Worm (Caenorhabditis elegans) whole organism, L4 larva: ENCODE results near the gene Y73B6BL.27.
A peak's percentile ranks its signal among the peaks of the same experiment; 100 is the strongest.

Experiments used
- D1046.2 ChIP-seq: fragments of 200-800 bp; sonication (Bioruptor generic); IDR thresholded peaks from 2 replicates; pipeline ENCODE4 v1.3.6; 2022; ENCODE audit warnings: missing genetic modification characterization, missing compliant biosample characterization
- F26F4.8 ChIP-seq: fragments of 200-800 bp; sonication (Bioruptor generic); conservative IDR thresholded peaks from 2 replicates; pipeline ENCODE4 v1.3.6; 2022; ENCODE audit warnings: missing genetic modification characterization, missing compliant biosample characterization
- T26A8.4 ChIP-seq: fragments of 200-800 bp; sonication (Bioruptor generic); IDR thresholded peaks from 2 replicates; pipeline ENCODE4 v1.3.6; 2022; ENCODE audit warnings: missing genetic modification characterization, missing compliant biosample characterization
- Y5F2A.4 ChIP-seq: fragments of 200-800 bp; sonication (Bioruptor generic); optimal IDR thresholded peaks from 2 replicates; lab custom pipeline; 2018; ENCODE audit warnings: mild to moderate bottlenecking, missing genetic modification characterization, missing compliant biosample characterization
- Y75B8A.6 ChIP-seq: fragments of 200-800 bp; sonication (Bioruptor generic); IDR thresholded peaks from 2 replicates; pipeline ENCODE4 v1.3.6; 2022; ENCODE audit warnings: missing genetic modification reagents, missing genetic modification characterization, missing compliant biosample characterization
- ZK546.5 ChIP-seq, 2 experiments: sonication (generic microtip); optimal IDR thresholded peaks; 2 replicates each; lab custom pipeline; 2017; ENCODE audit warnings: missing biosample characterization in 2 of 2, missing genetic modification characterization in 2 of 2
- aly-2 ChIP-seq: sonication (generic microtip); optimal IDR thresholded peaks from 2 replicates; lab custom pipeline; 2018; ENCODE audit warnings: missing biosample characterization, missing genetic modification characterization
- ama-1 ChIP-seq: fragments of 150-350 bp; optimal IDR thresholded peaks from 2 replicates; lab custom pipeline; 2014; ENCODE audit warnings: inconsistent platforms, mixed read lengths
- arid-1 ChIP-seq: fragments of 200-800 bp; sonication (Bioruptor generic); conservative IDR thresholded peaks from 2 replicates; pipeline ENCODE4 v1.3.6; 2022; ENCODE audit warnings: missing genetic modification reagents, missing genetic modification characterization, missing compliant biosample characterization
- attf-4 ChIP-seq: sonication (generic microtip); optimal IDR thresholded peaks from 3 replicates; lab custom pipeline; 2017; ENCODE audit warnings: missing biosample characterization, missing genetic modification characterization
- ceh-20 ChIP-seq: fragments of 200-800 bp; sonication (Bioruptor generic); IDR thresholded peaks from 2 replicates; pipeline ENCODE4 v1.3.6; 2022; ENCODE audit warnings: missing genetic modification reagents, missing genetic modification characterization, missing compliant biosample characterization
- ceh-32 ChIP-seq: sonication (generic microtip); optimal IDR thresholded peaks from 2 replicates; lab custom pipeline; 2016; ENCODE audit warnings: mild to moderate bottlenecking, missing genetic modification characterization, missing compliant biosample characterization; ENCODE audit not compliant: poor library complexity
- ceh-44 ChIP-seq: fragments of 200-800 bp; sonication (Bioruptor generic); IDR thresholded peaks from 2 replicates; pipeline ENCODE4 v1.3.6; 2022; ENCODE audit warnings: missing genetic modification reagents, missing genetic modification characterization, missing compliant biosample characterization
- ceh-62 ChIP-seq: sonication (generic microtip); optimal IDR thresholded peaks from 2 replicates; lab custom pipeline; 2017; ENCODE audit warnings: missing biosample characterization, missing genetic modification characterization
- ces-1 ChIP-seq: fragments of 150-350 bp; sonication (generic microtip); optimal IDR thresholded peaks from 4 replicates; lab custom pipeline; 2014; ENCODE audit warnings: missing biosample characterization, missing genetic modification reagents, missing genetic modification characterization
- cey-2 ChIP-seq: sonication (generic microtip); optimal IDR thresholded peaks from 3 replicates; lab custom pipeline; 2017; ENCODE audit warnings: missing genetic modification characterization, mild to moderate bottlenecking, missing compliant biosample characterization, antibody characterized with exemption, borderline replicate concordance; ENCODE audit not compliant: insufficient read depth
- daf-12 ChIP-seq: fragments of 150-350 bp; optimal IDR thresholded peaks from 2 replicates; lab custom pipeline; 2014; ENCODE audit warnings: missing biosample characterization, missing genetic modification reagents, missing genetic modification characterization
- daf-19 ChIP-seq: fragments of 200-800 bp; sonication (Bioruptor generic); conservative IDR thresholded peaks from 2 replicates; pipeline ENCODE4 v1.3.6; 2022; ENCODE audit warnings: missing genetic modification characterization, missing compliant biosample characterization
- dmd-8 ChIP-seq: fragments of 200-800 bp; sonication (Bioruptor generic); IDR thresholded peaks from 2 replicates; pipeline ENCODE4 v1.3.6; 2022; ENCODE audit warnings: missing genetic modification characterization, missing compliant biosample characterization
- dmd-9 ChIP-seq: fragments of 200-800 bp; sonication (Bioruptor generic); IDR thresholded peaks from 2 replicates; pipeline ENCODE4 v1.3.6; 2022; ENCODE audit warnings: missing genetic modification reagents, missing genetic modification characterization, missing compliant biosample characterization
- duxl-1 ChIP-seq: sonication (generic microtip); optimal IDR thresholded peaks from 2 replicates; lab custom pipeline; 2016; ENCODE audit warnings: mild to moderate bottlenecking, missing genetic modification characterization, moderate library complexity, missing compliant biosample characterization; ENCODE audit not compliant: poor library complexity
- dve-1 ChIP-seq: sonication (generic microtip); optimal IDR thresholded peaks from 2 replicates; lab custom pipeline; 2017; ENCODE audit warnings: antibody characterized with exemption, mild to moderate bottlenecking, missing genetic modification characterization, missing compliant biosample characterization; ENCODE audit not compliant: insufficient read depth
- egl-43 ChIP-seq: fragments of 200-800 bp; sonication (Bioruptor generic); IDR thresholded peaks from 2 replicates; pipeline ENCODE4 v1.3.6; 2022; ENCODE audit warnings: missing genetic modification reagents, missing genetic modification characterization, missing compliant biosample characterization
- fkh-10 ChIP-seq: fragments of 150-350 bp; optimal IDR thresholded peaks from 2 replicates; lab custom pipeline; 2014; ENCODE audit warnings: missing biosample characterization, missing genetic modification reagents, missing genetic modification characterization
- fos-1 ChIP-seq: fragments of 150-350 bp; optimal IDR thresholded peaks from 2 replicates; lab custom pipeline; 2014; ENCODE audit warnings: missing biosample characterization, missing genetic modification characterization
- gei-8 ChIP-seq: fragments of 200-800 bp; sonication (Bioruptor generic); optimal IDR thresholded peaks from 2 replicates; lab custom pipeline; 2018; ENCODE audit warnings: mild to moderate bottlenecking, missing genetic modification characterization, missing compliant biosample characterization
- lin-13 ChIP-seq: fragments of 150-350 bp; optimal IDR thresholded peaks from 2 replicates; lab custom pipeline; 2014; ENCODE audit warnings: missing biosample characterization, missing genetic modification reagents, missing genetic modification characterization
- lin-15B ChIP-seq: fragments of 150-350 bp; sonication (generic microtip); optimal IDR thresholded peaks from 3 replicates; lab custom pipeline; 2014; ENCODE audit warnings: missing biosample characterization, missing genetic modification characterization
- mxl-2 ChIP-seq: fragments of 200-800 bp; sonication (Bioruptor generic); conservative IDR thresholded peaks from 2 replicates; pipeline ENCODE4 v1.3.6; 2022; ENCODE audit warnings: missing genetic modification reagents, missing genetic modification characterization, missing compliant biosample characterization
- mxl-3 ChIP-seq: fragments of 200-800 bp; sonication (Bioruptor generic); optimal IDR thresholded peaks from 2 replicates; lab custom pipeline; 2018; ENCODE audit warnings: mild to moderate bottlenecking, missing genetic modification characterization, missing compliant biosample characterization
- nhr-10 ChIP-seq: fragments of 150-350 bp; optimal IDR thresholded peaks from 2 replicates; lab custom pipeline; 2014; ENCODE audit warnings: missing biosample characterization, missing genetic modification characterization
- nhr-111 ChIP-seq: fragments of 200-800 bp; sonication (Bioruptor generic); optimal IDR thresholded peaks from 2 replicates; lab custom pipeline; 2018; ENCODE audit warnings: mild to moderate bottlenecking, missing genetic modification characterization, missing compliant biosample characterization
- nhr-237 ChIP-seq: sonication (generic microtip); optimal IDR thresholded peaks from 2 replicates; lab custom pipeline; 2017; ENCODE audit warnings: missing biosample characterization, missing genetic modification characterization
- nhr-28 ChIP-seq: fragments of 150-350 bp; optimal IDR thresholded peaks from 2 replicates; lab custom pipeline; 2014; ENCODE audit warnings: missing biosample characterization, missing genetic modification characterization
- nhr-42 ChIP-seq: fragments of 200-800 bp; sonication (Bioruptor generic); IDR thresholded peaks from 2 replicates; pipeline ENCODE4 v1.3.6; 2022; ENCODE audit warnings: missing genetic modification characterization, missing compliant biosample characterization
- nhr-6 ChIP-seq: fragments of 150-350 bp; optimal IDR thresholded peaks from 2 replicates; lab custom pipeline; 2014; ENCODE audit warnings: missing biosample characterization, missing genetic modification characterization
- nhr-76 ChIP-seq: fragments of 150-350 bp; optimal IDR thresholded peaks from 2 replicates; lab custom pipeline; 2014; ENCODE audit warnings: missing biosample characterization, missing genetic modification characterization
- nhr-77 ChIP-seq: fragments of 150-350 bp; optimal IDR thresholded peaks from 2 replicates; lab custom pipeline; 2014; ENCODE audit warnings: missing biosample characterization, missing genetic modification characterization
- pqm-1 ChIP-seq: sonication (generic microtip); optimal IDR thresholded peaks from 2 replicates; lab custom pipeline; 2017; ENCODE audit warnings: missing biosample characterization, missing genetic modification characterization
- rbr-2 ChIP-seq: sonication (generic microtip); optimal IDR thresholded peaks from 2 replicates; lab custom pipeline; 2016; ENCODE audit warnings: missing genotype, missing genetic modification characterization, missing compliant biosample characterization
- saeg-2 ChIP-seq: fragments of 200-800 bp; sonication (Bioruptor generic); IDR thresholded peaks from 2 replicates; pipeline ENCODE4 v1.3.6; 2022; ENCODE audit warnings: missing genetic modification reagents, missing genetic modification characterization, missing compliant biosample characterization
- sdz-12 ChIP-seq: fragments of 200-800 bp; sonication (Bioruptor generic); optimal IDR thresholded peaks from 2 replicates; lab custom pipeline; 2018; ENCODE audit warnings: mild to moderate bottlenecking, missing genetic modification characterization, missing compliant biosample characterization
- set-16 ChIP-seq: fragments of 200-800 bp; sonication (Bioruptor generic); IDR thresholded peaks from 2 replicates; pipeline ENCODE4 v1.3.6; 2022; ENCODE audit warnings: missing genetic modification reagents, missing genetic modification characterization, missing compliant biosample characterization
- skn-1 ChIP-seq: fragments of 150-350 bp; optimal IDR thresholded peaks from 2 replicates; lab custom pipeline; 2014; ENCODE audit warnings: missing biosample characterization, missing genetic modification characterization
- snpc-1.2 ChIP-seq: fragments of 200-800 bp; sonication (Bioruptor generic); IDR thresholded peaks from 2 replicates; pipeline ENCODE4 v1.3.6; 2022; ENCODE audit warnings: missing genetic modification reagents, missing genetic modification characterization, missing compliant biosample characterization
- spr-1 ChIP-seq: sonication (generic microtip); optimal IDR thresholded peaks from 2 replicates; lab custom pipeline; 2016; ENCODE audit warnings: mild to moderate bottlenecking, missing genetic modification characterization, missing compliant biosample characterization
- spr-3 ChIP-seq: fragments of 200-800 bp; sonication (Bioruptor generic); optimal IDR thresholded peaks from 2 replicates; lab custom pipeline; 2018; ENCODE audit warnings: mild to moderate bottlenecking, missing genetic modification characterization, missing compliant biosample characterization
- unc-39 ChIP-seq: sonication (generic microtip); optimal IDR thresholded peaks from 2 replicates; lab custom pipeline; 2017; ENCODE audit warnings: missing biosample characterization, missing genetic modification characterization
- zag-1 ChIP-seq: fragments of 150-350 bp; optimal IDR thresholded peaks from 2 replicates; lab custom pipeline; 2014; ENCODE audit warnings: missing biosample characterization, missing genetic modification characterization
- zfp-2 ChIP-seq: sonication (generic microtip); optimal IDR thresholded peaks from 2 replicates; lab custom pipeline; 2016; ENCODE audit warnings: mild to moderate bottlenecking, missing genetic modification characterization, missing compliant biosample characterization
- zfp-3 ChIP-seq: fragments of 200-800 bp; sonication (Bioruptor generic); conservative IDR thresholded peaks from 2 replicates; pipeline ENCODE4 v1.3.6; 2022; ENCODE audit warnings: missing genetic modification reagents, missing genetic modification characterization, missing compliant biosample characterization
- zip-2 ChIP-seq: fragments of 150-350 bp; optimal IDR thresholded peaks from 2 replicates; lab custom pipeline; 2014; ENCODE audit warnings: missing biosample characterization, missing genetic modification characterization
- ztf-11 ChIP-seq: fragments of 150-350 bp; optimal IDR thresholded peaks from 2 replicates; lab custom pipeline; 2014; ENCODE audit warnings: missing biosample characterization, missing genetic modification characterization

The Y73B6BL.27 gene

ce11 chrIV:6480978-6481377 is 7.9 kb upstream of the Y73B6BL.27 start:
- TF ChIP-seq ZK546.5 (tag; optimal IDR thresholded peaks at IDR 0.05; lab: Kevin White, UChicago) (no peak), nhr-6 (no peak), mxl-2 (GFP tag; lab: Robert Waterston, UW) (no peak), nhr-77 (peak; percentile 32), egl-43 (GFP tag; lab: Robert Waterston, UW) (no peak), dmd-8 (GFP tag; lab: Robert Waterston, UW) (peak; percentile 90), ztf-11 (tag; lab: Kevin White, UChicago) (no peak), F26F4.8 (GFP tag; lab: Robert Waterston, UW) (peak; percentile 87; the same call in 1 of the 2 replicates), nhr-76 (tag; lab: Kevin White, UChicago) (no peak), aly-2 (no peak), fkh-10 (GFP tag; lab: Kevin White, UChicago) (no peak), D1046.2 (GFP tag; lab: Robert Waterston, UW) (peak; percentile 70; the same call in 1 of the 2 replicates), set-16 (GFP tag; lab: Robert Waterston, UW) (no peak), zfp-3 (GFP tag; lab: Robert Waterston, UW) (peak; percentile 67; the same call in 1 of the 2 replicates), ceh-62 (tag; lab: Kevin White, UChicago) (no peak), nhr-28 (tag; lab: Kevin White, UChicago) (no peak), nhr-42 (peak; percentile 62; the same call in 1 of the 2 replicates), rbr-2 (tag; lab: Kevin White, UChicago) (peak; percentile 55), nhr-111 (no peak), daf-19 (GFP tag; lab: Robert Waterston, UW) (peak; percentile 74; the same call in 1 of the 2 replicates), ceh-44 (GFP tag; lab: Robert Waterston, UW) (peak; percentile 47; the same call in 1 of the 2 replicates), ceh-20 (GFP tag; lab: Robert Waterston, UW) (0 out of 2 replicates have a peak, but pooled peaks have one; percentile 24), mxl-3 (GFP tag; lab: Kevin White, UChicago) (peak; percentile 44), fos-1 (tag; lab: Kevin White, UChicago) (no peak), daf-12 (tag; lab: Kevin White, UChicago) (no peak), nhr-10 (tag; lab: Kevin White, UChicago) (no peak), saeg-2 (no peak), unc-39 (tag; lab: Kevin White, UChicago) (no peak), arid-1 (GFP tag; lab: Robert Waterston, UW) (peak; percentile 93), ama-1 (lab: Kevin White, UChicago) (no peak), cey-2 (tag; lab: Kevin White, UChicago) (no peak), duxl-1 (tag; lab: Kevin White, UChicago) (peak; percentile 75), gei-8 (GFP tag; lab: Kevin White, UChicago) (peak; percentile 32), snpc-1.2 (peak; percentile 99), dve-1 (peak; percentile 52), ceh-32 (tag; lab: Kevin White, UChicago) (no peak), attf-4 (tag; lab: Kevin White, UChicago) (no peak), zip-2 (tag; lab: Kevin White, UChicago) (peak; percentile 51), lin-13 (GFP tag; lab: Kevin White, UChicago) (peak; percentile 12), zfp-2 (tag; lab: Kevin White, UChicago) (no peak), dmd-9 (GFP tag; lab: Robert Waterston, UW) (peak; percentile 61; the same call in 1 of the 2 replicates), pqm-1 (no peak), skn-1 (tag; lab: Kevin White, UChicago) (no peak), spr-1 (tag; lab: Kevin White, UChicago) (peak; percentile 54), spr-3 (no peak), sdz-12 (no peak), Y75B8A.6 (GFP tag; lab: Robert Waterston, UW) (peak; percentile 84), lin-15B (no peak), T26A8.4 (GFP tag; lab: Robert Waterston, UW) (peak; percentile 79), nhr-237 (tag; lab: Kevin White, UChicago) (no peak), ces-1 (GFP tag; lab: Kevin White, UChicago) (no peak), Y5F2A.4 (GFP tag; lab: Kevin White, UChicago) (peak; percentile 13), zag-1 (tag; lab: Kevin White, UChicago) (no peak)
